Worm (Caenorhabditis elegans) whole organism, dauer: ENCODE results near the gene F18C5.10.

Source experiments
- unc-62 ChIP-seq: sonication (generic microtip); optimal IDR thresholded peaks from 2 replicates; lab custom pipeline; 2017; ENCODE audit warnings: missing biosample characterization, missing genetic modification reagents, missing genetic modification characterization

The F18C5.10 gene

ce11 chrII:6526136-6526684, 35.0 kb downstream of the F18C5.10 start:
- TF ChIP-seq unc-62 = no peak

- TF ChIP-seq unc-62 = no peak
Observed at ce11 chrII:6524501-6524977, 36.7 kb downstream of the F18C5.10 start, which contains the start of gene C56E6.2. Gene C56E6.2, plus strand, starts transcription at chrII:6524927.

- TF ChIP-seq unc-62 = no peak
Observed at ce11 chrII:6523940-6524339, 37.3 kb downstream of the F18C5.10 start.

- no peak for TF ChIP-seq unc-62
Observed at ce11 chrII:6522622-6523254, 38.5 kb downstream of the F18C5.10 start.

- TF ChIP-seq unc-62 = no peak
Observed at ce11 chrII:6521316-6521715, 39.9 kb downstream of the F18C5.10 start, which contains the start of gene toe-2. Gene toe-2, minus strand, starts transcription at chrII:6521385.

- no peak for TF ChIP-seq unc-62
Observed at ce11 chrII:6520103-6520502, 41.1 kb downstream of the F18C5.10 start.

- TF ChIP-seq unc-62 = no peak
Observed at ce11 chrII:6519703-6520102, 41.5 kb downstream of the F18C5.10 start.

- no peak for TF ChIP-seq unc-62
Observed at ce11 chrII:6516276-6516675, 45.0 kb downstream of the F18C5.10 start, which contains the start of gene C56E6.7. Gene C56E6.7, plus strand, starts transcription at chrII:6516576.

- TF ChIP-seq unc-62 = no peak
Observed at ce11 chrII:6513911-6514310, 47.3 kb downstream of the F18C5.10 start, which contains the start of gene R05G9R.1. Gene R05G9R.1, minus strand, starts transcription at chrII:6514011.

- TF ChIP-seq unc-62 = no peak
Observed at ce11 chrII:6513357-6513756, 47.9 kb downstream of the F18C5.10 start.
